Fruit fly (Drosophila melanogaster) whole organism, embryonic: Measurements from ENCODE around the gene CG4270.

Experiments used
- Atf6 ChIP-seq: fragments of 200-800 bp; sonication (Bioruptor generic); IDR thresholded peaks from 2 replicates; pipeline ENCODE4 v1.3.6; 2022; ENCODE audit warnings: missing biosample characterization, missing genetic modification characterization
- Bgb ChIP-seq: fragments of 200-800 bp; sonication (Bioruptor generic); IDR thresholded peaks from 2 replicates; pipeline ENCODE4 v1.3.6; 2022; ENCODE audit warnings: missing biosample characterization, missing genetic modification characterization; ENCODE audit not compliant: partially characterized antibody
- CG10543 ChIP-seq: fragments of 200-800 bp; sonication (Bioruptor generic); optimal IDR thresholded peaks from 3 replicates; lab custom pipeline; 2017; ENCODE audit warnings: missing biosample characterization, mild to moderate bottlenecking, missing genetic modification characterization, moderate library complexity
- CG14860 ChIP-seq: fragments of 200-800 bp; sonication (Bioruptor generic); IDR thresholded peaks from 3 replicates; pipeline ENCODE4 v1.3.6; 2022; ENCODE audit warnings: missing biosample characterization, missing genetic modification characterization; ENCODE audit not compliant: partially characterized antibody
- CG17359 ChIP-seq: fragments of 200-800 bp; sonication (Bioruptor generic); optimal IDR thresholded peaks from 3 replicates; lab custom pipeline; 2018; ENCODE audit warnings: missing biosample characterization, mild to moderate bottlenecking, missing genetic modification characterization, moderate library complexity
- CG18599 ChIP-seq: fragments of 200-800 bp; sonication (Bioruptor generic); optimal IDR thresholded peaks from 3 replicates; lab custom pipeline; 2017; ENCODE audit warnings: missing biosample characterization, missing genetic modification characterization, mild to moderate bottlenecking, moderate library complexity, missing genetic modification reagents
- CG2120 ChIP-seq: fragments of 200-800 bp; sonication (Bioruptor generic); optimal IDR thresholded peaks from 3 replicates; lab custom pipeline; 2016; ENCODE audit warnings: missing biosample characterization, missing genetic modification characterization
- CG30403 ChIP-seq: fragments of 200-800 bp; sonication (Bioruptor generic); optimal IDR thresholded peaks from 3 replicates; lab custom pipeline; 2016; ENCODE audit warnings: missing biosample characterization, missing genetic modification characterization
- CG5180 ChIP-seq: fragments of 200-800 bp; sonication (Bioruptor generic); optimal IDR thresholded peaks from 3 replicates; lab custom pipeline; 2017; ENCODE audit warnings: missing biosample characterization, missing genetic modification characterization, mild to moderate bottlenecking, moderate library complexity, missing genetic modification reagents
- CG5245 ChIP-seq: fragments of 200-800 bp; sonication (Bioruptor generic); optimal IDR thresholded peaks from 3 replicates; lab custom pipeline; 2016; ENCODE audit warnings: missing biosample characterization, missing genetic modification characterization
- CG6765 ChIP-seq: fragments of 200-800 bp; sonication (Bioruptor generic); optimal IDR thresholded peaks from 3 replicates; lab custom pipeline; 2017; ENCODE audit warnings: missing biosample characterization, mild to moderate bottlenecking, missing genetic modification characterization
- CTCF ChIP-seq: fragments of 200-800 bp; sonication (Bioruptor generic); optimal IDR thresholded peaks from 2 replicates; lab custom pipeline; 2017; ENCODE audit warnings: missing biosample characterization, mild to moderate bottlenecking, missing genetic modification characterization, moderate library complexity
- Dbx ChIP-seq: fragments of 200-800 bp; sonication (Bioruptor generic); IDR thresholded peaks from 3 replicates; pipeline ENCODE4 v1.3.6; 2022; ENCODE audit warnings: missing biosample characterization, missing genetic modification characterization
- Dref ChIP-seq: fragments of 200-800 bp; sonication (Bioruptor generic); IDR thresholded peaks from 2 replicates; pipeline ENCODE4 v1.3.6; 2022; ENCODE audit warnings: missing biosample characterization, missing genetic modification characterization
- Eip74EF ChIP-seq, 2 experiments: fragments of 200-800 bp in 1 of 2; fragments of >200 bp in 1 of 2; sonication (Bioruptor generic) in 1 of 2; optimal IDR thresholded peaks; 2 replicates each; lab custom pipeline; 2017 to 2019; ENCODE audit warnings: missing biosample characterization in 2 of 2, missing genetic modification characterization in 2 of 2, mild to moderate bottlenecking in 1 of 2, moderate library complexity in 1 of 2
- Ets65A ChIP-seq: fragments of 200-800 bp; sonication (Bioruptor generic); peaks from one replicate; lab custom pipeline; 2016; ENCODE audit warnings: missing biosample characterization, missing genetic modification characterization
- Fer1 ChIP-seq: fragments of 200-800 bp; sonication (Bioruptor generic); optimal IDR thresholded peaks from 2 replicates; lab custom pipeline; 2017; ENCODE audit warnings: missing biosample characterization, mild to moderate bottlenecking, missing genetic modification characterization
- Hmx ChIP-seq: fragments of 200-800 bp; sonication (Bioruptor generic); optimal IDR thresholded peaks from 2 replicates; lab custom pipeline; 2016; ENCODE audit warnings: missing biosample characterization, missing genetic modification characterization
- Meics ChIP-seq: fragments of 200-800 bp; sonication (Bioruptor generic); optimal IDR thresholded peaks from 2 replicates; lab custom pipeline; 2017; ENCODE audit warnings: missing biosample characterization, mild to moderate bottlenecking, missing genetic modification characterization
- NC2β ChIP-seq: fragments of 200-800 bp; sonication (Bioruptor generic); optimal IDR thresholded peaks from 2 replicates; lab custom pipeline; 2016; ENCODE audit warnings: missing biosample characterization, missing genetic modification characterization
- Rfx ChIP-seq: fragments of 200-800 bp; sonication (Bioruptor generic); IDR thresholded peaks from 2 replicates; pipeline ENCODE4 v1.3.6; 2022; ENCODE audit warnings: missing biosample characterization, missing genetic modification characterization
- Sox102F ChIP-seq: fragments of 200-800 bp; sonication (Bioruptor generic); optimal IDR thresholded peaks from 2 replicates; lab custom pipeline; 2018; ENCODE audit warnings: missing biosample characterization, mild to moderate bottlenecking, missing genetic modification characterization, moderate library complexity
- TFAM ChIP-seq: fragments of 200-800 bp; sonication (Bioruptor generic); optimal IDR thresholded peaks from 2 replicates; lab custom pipeline; 2017; ENCODE audit warnings: missing biosample characterization, missing genetic modification characterization, inconsistent platforms
- Vsx1 ChIP-seq: fragments of 200-800 bp; sonication (Bioruptor generic); optimal IDR thresholded peaks from 2 replicates; lab custom pipeline; 2017; ENCODE audit warnings: missing biosample characterization, mild to moderate bottlenecking, missing genetic modification characterization, missing genetic modification reagents
- YL-1 ChIP-seq: fragments of 200-800 bp; sonication (Bioruptor generic); optimal IDR thresholded peaks from 3 replicates; lab custom pipeline; 2017; ENCODE audit warnings: missing biosample characterization, mild to moderate bottlenecking, missing genetic modification characterization
- abd-A ChIP-seq: fragments of 200-800 bp; sonication (Bioruptor generic); optimal IDR thresholded peaks from 3 replicates; lab custom pipeline; 2019; ENCODE audit warnings: missing biosample characterization, mild to moderate bottlenecking, missing genetic modification characterization, moderate library complexity
- bcd ChIP-seq: fragments of 200-800 bp; sonication (Bioruptor generic); optimal IDR thresholded peaks from 2 replicates; lab custom pipeline; 2017; ENCODE audit warnings: missing biosample characterization, mild to moderate bottlenecking, missing genetic modification characterization
- bsh ChIP-seq, 2 experiments: fragments of 200-800 bp; sonication (Bioruptor generic); optimal IDR thresholded peaks; 2 replicates each; lab custom pipeline; 2017 to 2018; ENCODE audit warnings: mild to moderate bottlenecking in 2 of 2, missing biosample characterization in 2 of 2, missing genetic modification characterization in 2 of 2, moderate library complexity in 1 of 2
- caup ChIP-seq: fragments of 200-800 bp; sonication (Bioruptor generic); optimal IDR thresholded peaks from 3 replicates; lab custom pipeline; 2017; ENCODE audit warnings: missing biosample characterization, mild to moderate bottlenecking, missing genetic modification characterization, moderate library complexity; ENCODE audit not compliant: severe bottlenecking
- dan ChIP-seq: fragments of 200-800 bp; sonication (Bioruptor generic); IDR thresholded peaks from 2 replicates; pipeline ENCODE4 v1.3.6; 2022; ENCODE audit warnings: missing biosample characterization, missing genetic modification characterization
- emc ChIP-seq: fragments of 200-800 bp; sonication (Bioruptor generic); optimal IDR thresholded peaks from 2 replicates; lab custom pipeline; 2016; ENCODE audit warnings: missing biosample characterization, missing genetic modification characterization
- esg ChIP-seq: fragments of 200-800 bp; sonication (Bioruptor generic); conservative IDR thresholded peaks from 2 replicates; pipeline ENCODE4 v1.3.6; 2022; ENCODE audit warnings: missing biosample characterization, missing genetic modification characterization
- fd96Cb ChIP-seq: fragments of 200-800 bp; sonication (Bioruptor generic); optimal IDR thresholded peaks from 2 replicates; lab custom pipeline; 2018; ENCODE audit warnings: missing biosample characterization, mild to moderate bottlenecking, missing genetic modification characterization, moderate library complexity
- gce ChIP-seq: fragments of 200-800 bp; sonication (Bioruptor generic); IDR thresholded peaks from 3 replicates; pipeline ENCODE4 v1.3.6; 2022; ENCODE audit warnings: missing biosample characterization, missing genetic modification characterization
- gem ChIP-seq: fragments of 200-800 bp; sonication (Bioruptor generic); optimal IDR thresholded peaks from 2 replicates; lab custom pipeline; 2019; ENCODE audit warnings: missing biosample characterization, mild to moderate bottlenecking, missing genetic modification characterization, moderate library complexity
- gfzf ChIP-seq: fragments of 200-800 bp; sonication (Bioruptor generic); optimal IDR thresholded peaks from 2 replicates; lab custom pipeline; 2016; ENCODE audit warnings: missing biosample characterization, mild to moderate bottlenecking, missing genetic modification characterization, moderate library complexity
- hth ChIP-seq: fragments of >200 bp; optimal IDR thresholded peaks from 2 replicates; lab custom pipeline; 2017; ENCODE audit warnings: inconsistent platforms
- ken ChIP-seq: fragments of 200-800 bp; sonication (Bioruptor generic); IDR thresholded peaks from 3 replicates; pipeline ENCODE4 v1.3.6; 2022; ENCODE audit warnings: missing biosample characterization, missing genetic modification characterization
- nau ChIP-seq: fragments of 200-800 bp; sonication (Bioruptor generic); optimal IDR thresholded peaks from 3 replicates; lab custom pipeline; 2017; ENCODE audit warnings: missing biosample characterization, mild to moderate bottlenecking, missing genetic modification characterization, missing genetic modification reagents
- onecut ChIP-seq: fragments of 200-800 bp; sonication (Bioruptor generic); IDR thresholded peaks from 2 replicates; pipeline ENCODE4 v1.3.6; 2022; ENCODE audit warnings: missing biosample characterization, missing genetic modification characterization
- prd ChIP-seq, 3 experiments: fragments of >200 bp in 2 of 3; fragments of 200-800 bp in 1 of 3; sonication (Bioruptor generic) in 1 of 3; optimal IDR thresholded peaks in 2 of 3; IDR thresholded peaks in 1 of 3; 2 replicates in 2 of 3; 3 replicates in 1 of 3; pipeline versions ENCODE4 v1.3.6 to Lab custom; 2017 to 2022; ENCODE audit warnings: missing biosample characterization in 1 of 3, missing genetic modification characterization in 1 of 3
- scrt ChIP-seq: fragments of 200-800 bp; sonication (Bioruptor generic); optimal IDR thresholded peaks from 2 replicates; lab custom pipeline; 2018; ENCODE audit warnings: missing biosample characterization, mild to moderate bottlenecking, missing genetic modification characterization, moderate library complexity
- sob ChIP-seq: fragments of 200-800 bp; sonication (Bioruptor generic); IDR thresholded peaks from 2 replicates; pipeline ENCODE4 v1.3.6; 2022; ENCODE audit warnings: missing biosample characterization, missing genetic modification characterization
- twi ChIP-seq: fragments of 200-800 bp; optimal IDR thresholded peaks from 2 replicates; lab custom pipeline; 2019; ENCODE audit warnings: missing biosample characterization, mild to moderate bottlenecking, missing genetic modification characterization, moderate library complexity
- vfl ChIP-seq: fragments of 200-800 bp; sonication (Bioruptor generic); optimal IDR thresholded peaks from 2 replicates; lab custom pipeline; 2016; ENCODE audit warnings: missing biosample characterization, missing genetic modification characterization
- vvl ChIP-seq: fragments of 200-800 bp; sonication (Bioruptor generic); IDR thresholded peaks from 2 replicates; pipeline ENCODE4 v1.3.6; 2022; ENCODE audit warnings: missing biosample characterization, missing genetic modification characterization
- wdn ChIP-seq: fragments of 200-800 bp; sonication (Bioruptor generic); IDR thresholded peaks from 2 replicates; pipeline ENCODE4 v1.3.6; 2022; ENCODE audit warnings: missing biosample characterization, missing genetic modification characterization
- zen2 ChIP-seq: fragments of 200-800 bp; sonication (Bioruptor generic); IDR thresholded peaks from 3 replicates; pipeline ENCODE4 v1.3.6; 2022; ENCODE audit warnings: missing biosample characterization, missing genetic modification characterization; ENCODE audit not compliant: partially characterized antibody
- zf30C ChIP-seq: fragments of 200-800 bp; sonication (Bioruptor generic); optimal IDR thresholded peaks from 3 replicates; lab custom pipeline; 2018; ENCODE audit warnings: missing biosample characterization, mild to moderate bottlenecking, missing genetic modification characterization
- zfh2 ChIP-seq: fragments of 200-800 bp; sonication (Bioruptor generic); optimal IDR thresholded peaks from 2 replicates; lab custom pipeline; 2016; ENCODE audit warnings: missing biosample characterization, missing genetic modification characterization

The CG4270 gene

DNA sequence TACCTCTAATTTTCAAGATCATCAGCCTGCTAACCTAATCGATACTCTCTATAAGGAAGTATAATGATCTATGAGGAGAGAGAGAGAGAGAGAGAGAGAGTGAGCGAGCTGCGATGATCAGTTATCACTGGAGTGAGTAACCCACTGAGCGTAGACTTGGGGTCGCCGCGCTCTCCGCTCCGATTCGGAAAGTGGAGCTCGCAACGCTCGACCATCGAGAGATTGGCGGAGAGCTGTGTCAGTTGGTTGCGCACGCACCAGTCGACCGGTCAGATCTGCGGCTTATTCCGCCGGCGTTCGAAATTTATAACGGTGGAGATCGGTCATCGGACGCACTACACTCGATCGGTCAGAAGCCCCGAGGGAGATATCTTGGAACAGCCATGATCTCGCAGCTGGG, 21.1 kb upstream of the CG4270 start, which contains the start of gene CG4267 (continued):
- peak; percentile 40; the same call in 1 of the 2 replicates for TF ChIP-seq vvl (GFP tag; lab: Robert Waterston, UW)
- TF ChIP-seq bcd (GFP tag; lab: Kevin White, UChicago): no peak
- no peak for TF ChIP-seq TFAM
- no peak for TF ChIP-seq abd-A (tag; lab: Kevin White, UChicago)
- no peak for TF ChIP-seq scrt (GFP tag; lab: Kevin White, UChicago)
- TF ChIP-seq sob: 0 out of 2 replicates have a peak, but pooled peaks have one; percentile 19
- TF ChIP-seq CTCF (GFP tag; lab: Kevin White, UChicago): no peak
- TF ChIP-seq zfh2 (GFP tag; lab: Kevin White, UChicago): no peak
- no peak for TF ChIP-seq esg (GFP tag; lab: Robert Waterston, UW)
- TF ChIP-seq CG5245: no peak
- TF ChIP-seq CG2120 (GFP tag; lab: Kevin White, UChicago): no peak
- no peak for TF ChIP-seq Vsx1 (GFP tag; lab: Kevin White, UChicago)
- no peak for TF ChIP-seq CG18599 (GFP tag; lab: Kevin White, UChicago)
- TF ChIP-seq Rfx (GFP tag; lab: Robert Waterston, UW): peak; percentile 32; the same call in 1 of the 2 replicates
- no peak for TF ChIP-seq zf30C (GFP tag; lab: Kevin White, UChicago)
- TF ChIP-seq Meics: no peak
- no peak for TF ChIP-seq Hmx (GFP tag; lab: Kevin White, UChicago)
- no peak for TF ChIP-seq bsh (GFP tag; optimal IDR thresholded peaks at IDR 0.05; lab: Kevin White, UChicago)
- no peak for TF ChIP-seq Dref (GFP tag; lab: Robert Waterston, UW)
- TF ChIP-seq CG14860 (GFP tag; lab: Robert Waterston, UW): no peak
- no peak for TF ChIP-seq emc (GFP tag; lab: Kevin White, UChicago)
- TF ChIP-seq Dbx (GFP tag; lab: Robert Waterston, UW): peak; percentile 27; the same call in 1 of the 3 replicates
- no peak for TF ChIP-seq nau
- TF ChIP-seq Ets65A (GFP tag; lab: Kevin White, UChicago): no peak
- no peak for TF ChIP-seq twi (tag; lab: Kevin White, UChicago)
- 0 out of 2 replicates have a peak, but pooled peaks have one; percentile 9 for TF ChIP-seq onecut (GFP tag; lab: Robert Waterston, UW)
- no peak for TF ChIP-seq fd96Cb
- no peak for TF ChIP-seq Fer1 (GFP tag; lab: Kevin White, UChicago)
- TF ChIP-seq dan (GFP tag; lab: Robert Waterston, UW): no peak
- no peak for TF ChIP-seq CG17359
- no peak for TF ChIP-seq gfzf (GFP tag; lab: Kevin White, UChicago)
- TF ChIP-seq Eip74EF (GFP tag; optimal IDR thresholded peaks at IDR 0.05; lab: Kevin White, UChicago): no peak
- TF ChIP-seq caup (GFP tag; lab: Kevin White, UChicago): no peak
- TF ChIP-seq gce (GFP tag; lab: Robert Waterston, UW): 0 out of 3 replicates have a peak, but pooled peaks have one; percentile 9
- no peak for TF ChIP-seq YL-1 (GFP tag; lab: Kevin White, UChicago)
- no peak for TF ChIP-seq Atf6 (GFP tag; lab: Robert Waterston, UW)
- TF ChIP-seq prd (optimal IDR thresholded peaks at IDR 0.05; lab: Kevin White, UChicago): no peak
- TF ChIP-seq prd (GFP tag; IDR thresholded peaks at IDR 0.05; lab: Robert Waterston, UW): no peak
- peak; percentile 34; the same call in 1 of the 2 replicates for TF ChIP-seq Bgb (GFP tag; lab: Robert Waterston, UW)
- TF ChIP-seq Sox102F (GFP tag; lab: Kevin White, UChicago): no peak
- TF ChIP-seq zen2 (GFP tag; lab: Robert Waterston, UW): peak; percentile 67; the same call in 2 of the 3 replicates
- 0 out of 3 replicates have a peak, but pooled peaks have one; percentile 27 for TF ChIP-seq ken (GFP tag; lab: Robert Waterston, UW)
- TF ChIP-seq CG5180 (GFP tag; lab: Kevin White, UChicago): no peak
- no peak for TF ChIP-seq hth (lab: Kevin White, UChicago)
- no peak for TF ChIP-seq CG10543 (GFP tag; lab: Kevin White, UChicago)
- no peak for TF ChIP-seq gem
- no peak for TF ChIP-seq CG6765 (GFP tag; lab: Kevin White, UChicago)
- TF ChIP-seq CG30403 (GFP tag; lab: Kevin White, UChicago): no peak
- TF ChIP-seq vfl (GFP tag; lab: Kevin White, UChicago): no peak
- TF ChIP-seq wdn (GFP tag; lab: Robert Waterston, UW): no peak
- TF ChIP-seq NC2β (GFP tag; lab: Kevin White, UChicago): no peak
